Fruit fly (Drosophila melanogaster) whole organism, embryonic: ENCODE measurements around the gene CG5180.

Experiments
- CG1024 ChIP-seq: fragments of 200-800 bp; sonication (Bioruptor generic); IDR thresholded peaks from 2 replicates; pipeline ENCODE4 v1.3.6; 2022; ENCODE audit warnings: missing biosample characterization, missing genetic modification characterization
- CG12104 ChIP-seq: fragments of 200-800 bp; sonication (Bioruptor generic); optimal IDR thresholded peaks from 3 replicates; lab custom pipeline; 2016; ENCODE audit warnings: missing biosample characterization, missing genetic modification characterization
- CG12391 ChIP-seq: fragments of 200-800 bp; sonication (Bioruptor generic); optimal IDR thresholded peaks from 3 replicates; lab custom pipeline; 2018; ENCODE audit warnings: missing biosample characterization, mild to moderate bottlenecking, missing genetic modification characterization, moderate library complexity
- CG12744 ChIP-seq: fragments of 200-800 bp; sonication (Bioruptor generic); optimal IDR thresholded peaks from 2 replicates; lab custom pipeline; 2016; ENCODE audit warnings: missing biosample characterization, missing genetic modification characterization
- CG12769 ChIP-seq: fragments of 200-800 bp; sonication (Bioruptor generic); optimal IDR thresholded peaks from 2 replicates; lab custom pipeline; 2019; ENCODE audit warnings: missing biosample characterization, mild to moderate bottlenecking, missing genetic modification characterization, moderate library complexity
- CG13424 ChIP-seq: fragments of 200-800 bp; sonication (Bioruptor generic); optimal IDR thresholded peaks from 2 replicates; lab custom pipeline; 2019; ENCODE audit warnings: missing biosample characterization, mild to moderate bottlenecking, missing genetic modification characterization, moderate library complexity
- CG15011 ChIP-seq: fragments of 200-800 bp; sonication (Bioruptor generic); optimal IDR thresholded peaks from 3 replicates; lab custom pipeline; 2018; ENCODE audit warnings: missing biosample characterization, mild to moderate bottlenecking, missing genetic modification characterization
- CG15479 ChIP-seq: fragments of 200-800 bp; sonication (Bioruptor generic); optimal IDR thresholded peaks from 3 replicates; lab custom pipeline; 2019; ENCODE audit warnings: missing biosample characterization, mild to moderate bottlenecking, missing genetic modification characterization, moderate library complexity
- CG17385 ChIP-seq: fragments of 200-800 bp; sonication (Bioruptor generic); optimal IDR thresholded peaks from 3 replicates; lab custom pipeline; 2018; ENCODE audit warnings: missing biosample characterization, mild to moderate bottlenecking, missing genetic modification characterization
- CG18476 ChIP-seq: fragments of 200-800 bp; sonication (Bioruptor generic); optimal IDR thresholded peaks from 2 replicates; lab custom pipeline; 2016; ENCODE audit warnings: missing biosample characterization, mild to moderate bottlenecking, missing genetic modification characterization
- CG32532 ChIP-seq: fragments of 200-800 bp; sonication (Bioruptor generic); IDR thresholded peaks from 2 replicates; pipeline ENCODE4 v1.3.6; 2022; ENCODE audit warnings: missing biosample characterization, missing genetic modification characterization
- CG42726 ChIP-seq: fragments of 200-800 bp; sonication (Bioruptor generic); IDR thresholded peaks from 2 replicates; pipeline ENCODE4 v1.3.6; 2022; ENCODE audit warnings: missing biosample characterization, missing genetic modification characterization; ENCODE audit not compliant: partially characterized antibody
- CG4854 ChIP-seq: fragments of 200-800 bp; sonication (Bioruptor generic); optimal IDR thresholded peaks from 2 replicates; lab custom pipeline; 2016; ENCODE audit warnings: missing biosample characterization, missing genetic modification characterization, inconsistent platforms
- CG9437 ChIP-seq: fragments of 200-800 bp; sonication (Bioruptor generic); optimal IDR thresholded peaks from 2 replicates; lab custom pipeline; 2018; ENCODE audit warnings: missing biosample characterization, mild to moderate bottlenecking, missing genetic modification characterization
- CG9932 ChIP-seq: fragments of 200-800 bp; sonication (Bioruptor generic); IDR thresholded peaks from 2 replicates; pipeline ENCODE4 v1.3.6; 2022; ENCODE audit warnings: missing biosample characterization, missing genetic modification characterization
- CTCF ChIP-seq: fragments of 200-800 bp; sonication (Bioruptor generic); optimal IDR thresholded peaks from 2 replicates; lab custom pipeline; 2017; ENCODE audit warnings: missing biosample characterization, mild to moderate bottlenecking, missing genetic modification characterization, moderate library complexity
- Camta ChIP-seq: fragments of 200-800 bp; sonication (Bioruptor generic); optimal IDR thresholded peaks from 2 replicates; lab custom pipeline; 2016; ENCODE audit warnings: missing biosample characterization, missing genetic modification characterization
- CkIIα-i1 ChIP-seq: fragments of 200-800 bp; sonication (Bioruptor generic); IDR thresholded peaks from 2 replicates; pipeline ENCODE4 v1.3.6; 2022; ENCODE audit warnings: missing biosample characterization, missing genetic modification characterization
- D ChIP-seq, 2 experiments: fragments of 200-800 bp in 1 of 2; fragments of >200 bp in 1 of 2; sonication (Bioruptor generic) in 1 of 2; optimal IDR thresholded peaks; 2 replicates in 1 of 2; 3 replicates in 1 of 2; lab custom pipeline; 2017; ENCODE audit warnings: mild to moderate bottlenecking in 1 of 2, missing biosample characterization in 1 of 2, missing genetic modification characterization in 1 of 2, missing genetic modification reagents in 1 of 2
- Dad ChIP-seq: fragments of 200-800 bp; sonication (Bioruptor generic); optimal IDR thresholded peaks from 3 replicates; lab custom pipeline; 2016; ENCODE audit warnings: missing biosample characterization, missing genetic modification characterization
- Dfd ChIP-seq, 2 experiments: fragments of >200 bp; optimal IDR thresholded peaks; 2 replicates each; lab custom pipeline; 2017; ENCODE audit warnings: missing biosample characterization in 2 of 2, missing genetic modification characterization in 2 of 2
- Doc2 ChIP-seq: fragments of 200-800 bp; sonication (Bioruptor generic); IDR thresholded peaks from 2 replicates; pipeline ENCODE4 v1.3.6; 2022; ENCODE audit warnings: missing biosample characterization, missing genetic modification characterization
- ERR ChIP-seq: fragments of 200-800 bp; sonication (Bioruptor generic); optimal IDR thresholded peaks from 2 replicates; lab custom pipeline; 2016; ENCODE audit warnings: missing biosample characterization, missing genetic modification characterization
- H15 ChIP-seq: fragments of 200-800 bp; sonication (Bioruptor generic); IDR thresholded peaks from 3 replicates; pipeline ENCODE4 v1.3.6; 2022; ENCODE audit warnings: missing biosample characterization, missing genetic modification characterization
- MTF-1 ChIP-seq: fragments of 200-800 bp; sonication (Bioruptor generic); optimal IDR thresholded peaks from 2 replicates; lab custom pipeline; 2018; ENCODE audit warnings: missing biosample characterization, mild to moderate bottlenecking, missing genetic modification characterization, borderline replicate concordance
- Oaz ChIP-seq: fragments of 200-800 bp; sonication (Bioruptor generic); IDR thresholded peaks from 2 replicates; pipeline ENCODE4 v1.3.6; 2022; ENCODE audit warnings: missing biosample characterization, missing genetic modification characterization
- Opbp ChIP-seq: fragments of 200-800 bp; sonication (Bioruptor generic); IDR thresholded peaks from 3 replicates; pipeline ENCODE4 v1.3.6; 2022; ENCODE audit warnings: missing biosample characterization, missing genetic modification characterization; ENCODE audit not compliant: partially characterized antibody
- Poxn ChIP-seq: fragments of 200-800 bp; sonication (Bioruptor generic); IDR thresholded peaks from 2 replicates; pipeline ENCODE4 v1.3.6; 2022; ENCODE audit warnings: missing biosample characterization, missing genetic modification characterization
- Ravus ChIP-seq: fragments of 200-800 bp; sonication (Bioruptor generic); IDR thresholded peaks from 2 replicates; pipeline ENCODE4 v1.3.6; 2022; ENCODE audit warnings: missing biosample characterization, missing genetic modification characterization
- Scr ChIP-seq: fragments of 200-800 bp; sonication (Bioruptor generic); IDR thresholded peaks from 2 replicates; pipeline ENCODE4 v1.3.6; 2022; ENCODE audit warnings: missing biosample characterization, missing genetic modification characterization; ENCODE audit not compliant: partially characterized antibody
- Sox102F ChIP-seq: fragments of 200-800 bp; sonication (Bioruptor generic); optimal IDR thresholded peaks from 2 replicates; lab custom pipeline; 2018; ENCODE audit warnings: missing biosample characterization, mild to moderate bottlenecking, missing genetic modification characterization, moderate library complexity
- TFAM ChIP-seq: fragments of 200-800 bp; sonication (Bioruptor generic); optimal IDR thresholded peaks from 2 replicates; lab custom pipeline; 2017; ENCODE audit warnings: missing biosample characterization, missing genetic modification characterization, inconsistent platforms
- abd-A ChIP-seq: fragments of 200-800 bp; sonication (Bioruptor generic); optimal IDR thresholded peaks from 3 replicates; lab custom pipeline; 2019; ENCODE audit warnings: missing biosample characterization, mild to moderate bottlenecking, missing genetic modification characterization, moderate library complexity
- ac ChIP-seq: fragments of 200-800 bp; sonication (Bioruptor generic); optimal IDR thresholded peaks from 3 replicates; lab custom pipeline; 2017; ENCODE audit warnings: missing biosample characterization, mild to moderate bottlenecking, missing genetic modification characterization
- cad ChIP-seq: fragments of >200 bp; optimal IDR thresholded peaks from 2 replicates; lab custom pipeline; 2017; ENCODE audit warnings: missing biosample characterization, missing genetic modification characterization
- ci ChIP-seq: fragments of 200-800 bp; sonication (Bioruptor generic); IDR thresholded peaks from 3 replicates; pipeline ENCODE4 v1.3.6; 2022; ENCODE audit warnings: missing biosample characterization, missing genetic modification characterization
- crc ChIP-seq: fragments of 200-800 bp; sonication (Bioruptor generic); optimal IDR thresholded peaks from 2 replicates; lab custom pipeline; 2016; ENCODE audit warnings: missing biosample characterization, missing genetic modification characterization
- dati ChIP-seq: fragments of 200-800 bp; sonication (Bioruptor generic); IDR thresholded peaks from 2 replicates; pipeline ENCODE4 v1.3.6; 2022; ENCODE audit warnings: missing biosample characterization, missing genetic modification characterization
- dmrt99B ChIP-seq: fragments of 200-800 bp; sonication (Bioruptor generic); optimal IDR thresholded peaks from 2 replicates; lab custom pipeline; 2018; ENCODE audit warnings: missing biosample characterization, mild to moderate bottlenecking, missing genetic modification characterization, moderate library complexity
- emc ChIP-seq: fragments of 200-800 bp; sonication (Bioruptor generic); optimal IDR thresholded peaks from 2 replicates; lab custom pipeline; 2016; ENCODE audit warnings: missing biosample characterization, missing genetic modification characterization
- ems ChIP-seq: fragments of 200-800 bp; sonication (Bioruptor generic); optimal IDR thresholded peaks from 3 replicates; lab custom pipeline; 2016; ENCODE audit warnings: missing biosample characterization, missing genetic modification characterization
- fd102C ChIP-seq: fragments of 200-800 bp; sonication (Bioruptor generic); optimal IDR thresholded peaks from 2 replicates; lab custom pipeline; 2018; ENCODE audit warnings: missing biosample characterization, mild to moderate bottlenecking, missing genetic modification characterization, moderate library complexity
- jumu ChIP-seq: fragments of 200-800 bp; sonication (Bioruptor generic); optimal IDR thresholded peaks from 3 replicates; lab custom pipeline; 2016; ENCODE audit warnings: missing biosample characterization, missing genetic modification characterization
- lilli ChIP-seq: fragments of 200-800 bp; sonication (Bioruptor generic); optimal IDR thresholded peaks from 3 replicates; lab custom pipeline; 2016; ENCODE audit warnings: missing biosample characterization, missing genetic modification characterization
- mld ChIP-seq: fragments of 200-800 bp; sonication (Bioruptor generic); IDR thresholded peaks from 3 replicates; pipeline ENCODE4 v1.3.6; 2022; ENCODE audit warnings: missing biosample characterization, missing genetic modification characterization; ENCODE audit not compliant: partially characterized antibody
- p53 ChIP-seq: fragments of 200-800 bp; sonication (Bioruptor generic); optimal IDR thresholded peaks from 2 replicates; lab custom pipeline; 2016; ENCODE audit warnings: missing biosample characterization, missing genetic modification characterization
- pfk ChIP-seq: fragments of 200-800 bp; sonication (Bioruptor generic); optimal IDR thresholded peaks from 2 replicates; lab custom pipeline; 2018; ENCODE audit warnings: missing biosample characterization, mild to moderate bottlenecking, missing genetic modification characterization, moderate library complexity
- pita ChIP-seq: fragments of 200-800 bp; sonication (Bioruptor generic); optimal IDR thresholded peaks from 2 replicates; lab custom pipeline; 2017; ENCODE audit warnings: missing biosample characterization, mild to moderate bottlenecking, missing genetic modification characterization
- vvl ChIP-seq: fragments of 200-800 bp; sonication (Bioruptor generic); IDR thresholded peaks from 2 replicates; pipeline ENCODE4 v1.3.6; 2022; ENCODE audit warnings: missing biosample characterization, missing genetic modification characterization

CG5180 gene

DNA sequence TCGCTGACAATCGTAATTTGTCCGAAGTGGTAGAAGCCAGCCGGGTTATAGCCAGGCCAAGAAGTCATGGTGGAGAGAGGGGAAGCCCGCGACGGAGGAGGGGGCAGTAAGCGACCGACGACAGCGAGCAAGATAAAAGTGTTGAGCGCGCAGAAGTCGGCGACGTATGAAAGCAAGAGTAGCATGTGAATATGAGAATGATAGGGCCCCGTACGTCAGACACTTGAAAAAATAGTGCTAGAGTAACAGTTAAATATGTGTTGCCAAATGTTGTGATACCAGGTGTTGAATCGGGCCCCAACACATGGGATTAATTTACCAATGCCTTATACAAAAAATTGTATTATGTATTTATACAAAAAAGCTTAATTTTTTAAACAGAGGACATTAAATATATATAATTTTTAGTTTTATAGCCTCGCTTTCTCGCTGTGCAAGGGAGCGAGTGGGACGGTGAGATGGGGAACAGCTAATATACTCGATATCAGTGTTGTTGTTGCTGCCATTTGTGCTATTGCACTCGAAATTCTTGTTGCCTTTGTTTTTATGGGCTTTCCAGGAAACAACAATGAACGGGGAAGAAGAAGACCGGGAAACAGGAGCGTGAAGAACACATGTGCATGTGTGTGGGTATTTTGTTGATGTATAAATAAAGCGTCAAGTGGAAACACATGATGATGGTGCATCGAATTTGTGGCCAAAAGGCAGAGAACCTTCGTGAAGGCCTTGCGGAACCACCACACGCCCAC lies 7.7 kb upstream of the CG5180 start (continued):
- no peak for TF ChIP-seq abd-A (tag; lab: Kevin White, UChicago)
- TF ChIP-seq jumu (GFP tag; lab: Kevin White, UChicago) = no peak
- peak; percentile 81 for TF ChIP-seq ci (GFP tag; lab: Robert Waterston, UW)
- peak; percentile 89 for TF ChIP-seq CG12391
- TF ChIP-seq Ravus = peak; percentile 40; the same call in 1 of the 2 replicates
- TF ChIP-seq vvl = peak; percentile 90
- TF ChIP-seq Oaz = peak; percentile 69
- peak; percentile 62 for TF ChIP-seq CG15011 (GFP tag; lab: Kevin White, UChicago)
- no peak for TF ChIP-seq mld (GFP tag; lab: Robert Waterston, UW)
- no peak for TF ChIP-seq CTCF (GFP tag; lab: Kevin White, UChicago)
- no peak for TF ChIP-seq fd102C
- TF ChIP-seq pfk (GFP tag; lab: Kevin White, UChicago) = peak; percentile 68
- TF ChIP-seq Camta (GFP tag; lab: Kevin White, UChicago) = no peak
- TF ChIP-seq CkIIα-i1 = no peak
- TF ChIP-seq Dfd (GFP tag; optimal IDR thresholded peaks at IDR 0.05; lab: Kevin White, UChicago) = no peak
- TF ChIP-seq Scr = no peak
- TF ChIP-seq Doc2 (GFP tag; lab: Robert Waterston, UW) = 0 out of 2 replicates have a peak, but pooled peaks have one; percentile 6
- 0 out of 2 replicates have a peak, but pooled peaks have one; percentile 39 for TF ChIP-seq Poxn (GFP tag; lab: Robert Waterston, UW)
- TF ChIP-seq CG12104 (GFP tag; lab: Kevin White, UChicago) = peak; percentile 84
- no peak for TF ChIP-seq CG12744 (GFP tag; lab: Kevin White, UChicago)
- no peak for TF ChIP-seq p53
- peak; percentile 78 for TF ChIP-seq CG9932 (GFP tag; lab: Robert Waterston, UW)
- TF ChIP-seq MTF-1 = peak; percentile 43
- TF ChIP-seq H15 (GFP tag; lab: Robert Waterston, UW) = peak; percentile 74; the same call in 2 of the 3 replicates
- TF ChIP-seq CG4854 (GFP tag; lab: Kevin White, UChicago) = peak; percentile 45
- no peak for TF ChIP-seq crc (GFP tag; lab: Kevin White, UChicago)
- peak; percentile 69 for TF ChIP-seq CG17385 (GFP tag; lab: Kevin White, UChicago)
- TF ChIP-seq TFAM (GFP tag; lab: Kevin White, UChicago) = peak; percentile 46
- no peak for TF ChIP-seq ERR (GFP tag; lab: Kevin White, UChicago)
- TF ChIP-seq CG32532 (GFP tag; lab: Robert Waterston, UW) = peak; percentile 85
- TF ChIP-seq CG18476 = peak; percentile 61
- TF ChIP-seq Sox102F = peak; percentile 84
- peak; percentile 39 for TF ChIP-seq CG12769 (tag; lab: Kevin White, UChicago)
- TF ChIP-seq dati = peak; percentile 62; the same call in 1 of the 2 replicates
- no peak for TF ChIP-seq CG15479 (GFP tag; lab: Kevin White, UChicago)
- TF ChIP-seq ac = peak; percentile 69
- 0 out of 2 replicates have a peak, but pooled peaks have one; percentile 27 for TF ChIP-seq CG42726 (GFP tag; lab: Robert Waterston, UW)
- TF ChIP-seq cad = peak; percentile 24
- TF ChIP-seq lilli (GFP tag; lab: Kevin White, UChicago) = peak; percentile 81
- TF ChIP-seq CG1024 = 0 out of 2 replicates have a peak, but pooled peaks have one; percentile 46
- TF ChIP-seq dmrt99B (tag; lab: Kevin White, UChicago) = peak; percentile 90
- TF ChIP-seq Opbp (GFP tag; lab: Robert Waterston, UW) = no peak
- TF ChIP-seq CG9437 = peak; percentile 71
- no peak for TF ChIP-seq pita (GFP tag; lab: Kevin White, UChicago)
- TF ChIP-seq CG13424 (tag; lab: Kevin White, UChicago) = peak; percentile 90
- no peak for TF ChIP-seq emc (GFP tag; lab: Kevin White, UChicago)
- peak; percentile 63 for TF ChIP-seq ems (GFP tag; lab: Kevin White, UChicago)
- TF ChIP-seq Dad (GFP tag; lab: Kevin White, UChicago) = no peak
- no peak for TF ChIP-seq D (optimal IDR thresholded peaks at IDR 0.05; lab: Kevin White, UChicago)
- TF ChIP-seq D (GFP tag; optimal IDR thresholded peaks at IDR 0.05; lab: Kevin White, UChicago) = peak; percentile 85
